Fruit fly (Drosophila melanogaster) whole organism, adult: Measurements from ENCODE around the gene Rbcn-3A.

Experiments used
- CG11617 ChIP-seq: fragments of 200-800 bp; sonication (Bioruptor generic); optimal IDR thresholded peaks from 2 replicates; lab custom pipeline; 2017; ENCODE audit warnings: mild to moderate bottlenecking, missing biosample characterization, missing genetic modification reagents, missing genetic modification characterization
- CG12768 ChIP-seq: fragments of 200-800 bp; sonication (Bioruptor generic); optimal IDR thresholded peaks from 2 replicates; lab custom pipeline; 2017; ENCODE audit warnings: missing biosample characterization, missing genetic modification characterization, mild to moderate bottlenecking, moderate library complexity, missing genetic modification reagents
- CG14711 ChIP-seq: fragments of 200-800 bp; sonication (Bioruptor generic); optimal IDR thresholded peaks from 2 replicates; lab custom pipeline; 2018; ENCODE audit warnings: missing biosample characterization, mild to moderate bottlenecking, missing genetic modification characterization, moderate library complexity
- CG1620 ChIP-seq: fragments of 200-800 bp; sonication (Bioruptor generic); optimal IDR thresholded peaks from 2 replicates; lab custom pipeline; 2016; ENCODE audit warnings: missing biosample characterization, missing genetic modification characterization
- CG33017 ChIP-seq: fragments of 200-800 bp; sonication (Bioruptor generic); optimal IDR thresholded peaks from 2 replicates; lab custom pipeline; 2018; ENCODE audit warnings: missing biosample characterization, mild to moderate bottlenecking, missing genetic modification characterization, moderate library complexity
- CG5204 ChIP-seq: fragments of 200-800 bp; sonication (Bioruptor generic); optimal IDR thresholded peaks from 2 replicates; lab custom pipeline; 2016; ENCODE audit warnings: missing biosample characterization, missing genetic modification characterization
- CG7045 ChIP-seq: fragments of 200-800 bp; sonication (Bioruptor generic); optimal IDR thresholded peaks from 2 replicates; lab custom pipeline; 2017; ENCODE audit warnings: missing biosample characterization, mild to moderate bottlenecking, missing genetic modification characterization
- CG7101 ChIP-seq: fragments of 200-800 bp; sonication (Bioruptor generic); optimal IDR thresholded peaks from 2 replicates; lab custom pipeline; 2018; ENCODE audit warnings: missing biosample characterization, mild to moderate bottlenecking, missing genetic modification characterization, moderate library complexity
- Clk ChIP-seq: fragments of 200-800 bp; sonication (Bioruptor generic); optimal IDR thresholded peaks from 2 replicates; lab custom pipeline; 2017; ENCODE audit warnings: missing biosample characterization, missing genetic modification characterization
- Crg-1 ChIP-seq: fragments of 200-800 bp; sonication (Bioruptor generic); optimal IDR thresholded peaks from 2 replicates; lab custom pipeline; 2016; ENCODE audit warnings: missing biosample characterization, missing genetic modification characterization
- Hr96 ChIP-seq: fragments of 200-800 bp; sonication (Bioruptor generic); optimal IDR thresholded peaks from 2 replicates; lab custom pipeline; 2016; ENCODE audit warnings: missing biosample characterization, missing genetic modification characterization
- Mnt ChIP-seq: fragments of 200-800 bp; sonication (Bioruptor generic); optimal IDR thresholded peaks from 2 replicates; lab custom pipeline; 2016; ENCODE audit warnings: missing biosample characterization, mild to moderate bottlenecking, missing genetic modification characterization
- bab1 ChIP-seq: fragments of 200-800 bp; sonication (Bioruptor generic); optimal IDR thresholded peaks from 3 replicates; lab custom pipeline; 2019; ENCODE audit warnings: missing biosample characterization, mild to moderate bottlenecking, missing genetic modification characterization, moderate library complexity
- cic ChIP-seq: fragments of 200-800 bp; sonication (Bioruptor generic); optimal IDR thresholded peaks from 2 replicates; lab custom pipeline; 2017; ENCODE audit warnings: missing biosample characterization, mild to moderate bottlenecking, missing genetic modification characterization, moderate library complexity
- cnc ChIP-seq, 2 experiments: fragments of >200 bp; optimal IDR thresholded peaks; 2 replicates each; lab custom pipeline; 2017
- kay ChIP-seq: fragments of 200-800 bp; sonication (Bioruptor generic); peaks from one replicate; lab custom pipeline; 2016; ENCODE audit warnings: missing biosample characterization, missing genetic modification characterization, borderline replicate concordance
- ovo ChIP-seq: fragments of 200-800 bp; sonication (Bioruptor generic); optimal IDR thresholded peaks from 2 replicates; lab custom pipeline; 2016; ENCODE audit warnings: missing biosample characterization, missing genetic modification characterization
- pad ChIP-seq: fragments of 200-800 bp; sonication (Bioruptor generic); optimal IDR thresholded peaks from 3 replicates; lab custom pipeline; 2017; ENCODE audit warnings: missing biosample characterization, missing genetic modification characterization, mild to moderate bottlenecking, moderate library complexity, missing genetic modification reagents
- tj ChIP-seq: fragments of 200-800 bp; sonication (Bioruptor generic); optimal IDR thresholded peaks from 3 replicates; lab custom pipeline; 2017; ENCODE audit warnings: missing biosample characterization, mild to moderate bottlenecking, missing genetic modification characterization, moderate library complexity
- toe ChIP-seq: fragments of 200-800 bp; sonication (Bioruptor generic); optimal IDR thresholded peaks from 2 replicates; lab custom pipeline; 2016; ENCODE audit warnings: missing biosample characterization, missing genetic modification characterization

Gene Rbcn-3A

DNA sequence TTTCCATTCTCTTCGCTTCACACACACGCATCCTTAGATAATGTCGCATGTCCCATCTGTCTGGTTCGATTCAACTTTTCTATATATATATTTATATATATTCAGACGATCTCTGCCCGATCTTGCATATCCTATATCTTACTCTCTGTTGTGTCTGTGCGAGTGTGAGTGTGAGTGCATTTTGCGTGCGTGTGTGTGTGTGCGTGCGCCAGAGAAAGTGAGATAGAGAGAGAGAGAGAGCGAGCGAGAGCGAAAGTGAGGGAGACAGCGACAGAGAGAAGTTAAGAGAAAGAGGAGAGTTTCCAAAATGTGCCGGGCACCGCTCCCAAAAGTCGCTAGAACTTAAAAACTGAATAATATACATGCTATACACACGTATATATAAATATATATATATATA, 23.5 kb downstream of the Rbcn-3A start:
- TF ChIP-seq CG5204 (GFP tag; lab: Kevin White, UChicago) (no peak), Clk (GFP tag; lab: Kevin White, UChicago) (no peak), Hr96 (GFP tag; lab: Kevin White, UChicago) (no peak), Crg-1 (GFP tag; lab: Kevin White, UChicago) (no peak), CG33017 (tag; lab: Kevin White, UChicago) (no peak), toe (GFP tag; lab: Kevin White, UChicago) (no peak), CG12768 (no peak), cnc (optimal IDR thresholded peaks at IDR 0.05; lab: Kevin White, UChicago) (no peak), kay (GFP tag; lab: Kevin White, UChicago) (no peak), CG7045 (no peak), cic (GFP tag; lab: Kevin White, UChicago) (no peak), CG7101 (no peak), CG14711 (tag; lab: Kevin White, UChicago) (no peak), CG1620 (GFP tag; lab: Kevin White, UChicago) (no peak), bab1 (GFP tag; lab: Kevin White, UChicago) (no peak)

DNA sequence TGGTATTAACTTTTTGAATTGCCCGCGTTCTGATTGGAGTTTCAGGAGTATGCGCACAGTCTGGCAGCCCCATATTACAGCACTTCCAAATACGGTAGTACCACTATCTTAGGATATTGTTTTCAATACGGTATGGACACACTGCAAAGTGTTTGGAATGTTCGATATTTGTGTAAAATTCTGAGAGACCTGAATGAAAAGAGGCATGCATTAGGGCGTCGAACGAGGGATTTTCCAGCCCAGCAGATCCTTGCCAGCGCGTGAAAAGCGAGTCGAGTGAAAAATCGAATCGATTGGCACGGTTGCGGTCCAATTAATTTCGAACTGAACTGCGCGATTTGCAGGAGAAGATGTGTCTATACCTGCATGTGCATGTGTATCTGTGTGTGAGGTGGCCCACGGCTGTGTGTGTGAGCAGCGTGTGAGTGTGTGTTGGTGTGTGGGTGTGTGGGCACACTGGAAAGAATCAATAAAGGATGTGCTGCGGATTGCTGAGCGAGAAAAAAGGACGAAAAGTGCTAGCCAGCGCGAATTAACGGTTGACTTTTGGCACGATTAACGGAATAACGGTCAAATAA, 29.7 kb downstream of the Rbcn-3A start, which contains the start of gene dtn:
dtn (plus strand) TSS at position 176 of the 578 bp plus-strand sequence.
- TF ChIP-seq CG11617 (GFP tag; lab: Kevin White, UChicago) (no peak), CG14711 (tag; lab: Kevin White, UChicago) (no peak), CG1620 (GFP tag; lab: Kevin White, UChicago) (no peak), bab1 (GFP tag; lab: Kevin White, UChicago) (no peak), tj (no peak), Clk (GFP tag; lab: Kevin White, UChicago) (no peak), cic (GFP tag; lab: Kevin White, UChicago) (no peak), CG7045 (no peak), kay (GFP tag; lab: Kevin White, UChicago) (no peak), pad (GFP tag; lab: Kevin White, UChicago) (peak; percentile 30), CG12768 (no peak), toe (GFP tag; lab: Kevin White, UChicago) (no peak), Hr96 (GFP tag; lab: Kevin White, UChicago) (no peak), cnc (optimal IDR thresholded peaks at IDR 0.05; lab: Kevin White, UChicago) (no peak), Mnt (GFP tag; lab: Kevin White, UChicago) (peak; percentile 18), Crg-1 (GFP tag; lab: Kevin White, UChicago) (no peak), ovo (GFP tag; lab: Kevin White, UChicago) (no peak)

DNA sequence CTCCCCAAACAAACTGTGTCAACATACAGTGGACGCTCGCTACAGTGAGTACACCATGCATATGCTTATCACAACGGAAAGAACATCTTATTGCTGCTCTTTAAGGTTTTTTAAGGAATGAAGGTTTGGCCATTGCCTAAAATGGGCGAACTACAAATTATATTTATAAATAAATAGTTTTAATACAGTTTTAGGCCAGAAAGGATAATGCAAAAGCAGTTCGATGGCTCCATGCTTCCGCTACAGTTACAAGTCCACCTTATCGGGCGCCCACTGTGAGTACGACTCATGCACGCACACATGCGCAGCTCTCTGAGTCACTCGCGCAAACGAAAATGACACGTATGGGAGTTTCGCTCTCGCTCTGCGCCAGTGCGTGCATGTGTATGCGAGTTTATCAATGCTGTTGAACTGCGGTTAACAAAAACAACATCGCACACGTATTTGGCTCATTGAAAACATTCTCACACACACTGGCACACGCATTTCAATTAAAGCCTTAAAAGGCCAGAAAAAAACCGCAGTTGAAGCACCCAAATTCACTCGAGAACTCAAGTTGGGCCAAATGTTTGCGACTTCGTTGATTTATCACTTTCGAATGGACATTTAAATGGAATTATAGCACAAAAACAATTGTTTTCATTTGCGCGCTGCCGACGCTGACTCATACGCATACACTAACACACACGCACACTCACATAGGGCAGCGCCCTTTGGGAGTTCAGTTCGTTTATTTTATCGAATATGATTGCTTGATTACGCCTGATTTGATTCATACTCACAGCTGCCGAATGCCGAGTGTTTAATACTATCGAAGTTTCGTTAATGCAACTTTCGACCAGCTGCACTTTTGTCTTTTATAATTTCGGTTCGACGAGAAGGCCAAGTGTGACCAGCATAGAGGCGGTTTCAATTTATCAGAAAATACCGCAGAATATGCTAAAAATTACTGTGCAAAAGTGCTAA, 30.8 kb downstream of the Rbcn-3A start, which contains the start of gene sqh:
sqh (minus strand) TSS at position 916 of the 966 bp plus-strand sequence.
- TF ChIP-seq CG14711 (tag; lab: Kevin White, UChicago), result peak; percentile 83
- TF ChIP-seq pad (GFP tag; lab: Kevin White, UChicago), result peak; percentile 85
- TF ChIP-seq toe (GFP tag; lab: Kevin White, UChicago), result no peak
- peak; percentile 82 for TF ChIP-seq CG7045
- peak; percentile 80 for TF ChIP-seq CG1620 (GFP tag; lab: Kevin White, UChicago)
- peak; percentile 75 for TF ChIP-seq cic (GFP tag; lab: Kevin White, UChicago)
- peak; percentile 97 for TF ChIP-seq CG11617 (GFP tag; lab: Kevin White, UChicago)
- TF ChIP-seq cnc (optimal IDR thresholded peaks at IDR 0.05; lab: Kevin White, UChicago), result no peak
- TF ChIP-seq ovo (GFP tag; lab: Kevin White, UChicago), result peak; percentile 89
- peak; percentile 84 for TF ChIP-seq CG12768
- TF ChIP-seq Clk (GFP tag; lab: Kevin White, UChicago), result peak; percentile 74
- peak; percentile 95 for TF ChIP-seq bab1 (GFP tag; lab: Kevin White, UChicago)
- TF ChIP-seq CG7101, result peak; percentile 96
- no peak for TF ChIP-seq CG5204 (GFP tag; lab: Kevin White, UChicago)
- TF ChIP-seq Mnt (GFP tag; lab: Kevin White, UChicago), result peak; percentile 91
- peak; percentile 98 for TF ChIP-seq tj
- TF ChIP-seq Hr96 (GFP tag; lab: Kevin White, UChicago), result no peak
- TF ChIP-seq CG33017 (tag; lab: Kevin White, UChicago), result peak; percentile 86
- TF ChIP-seq kay (GFP tag; lab: Kevin White, UChicago), result peak; percentile 99
- TF ChIP-seq Crg-1 (GFP tag; lab: Kevin White, UChicago), result peak; percentile 76

DNA sequence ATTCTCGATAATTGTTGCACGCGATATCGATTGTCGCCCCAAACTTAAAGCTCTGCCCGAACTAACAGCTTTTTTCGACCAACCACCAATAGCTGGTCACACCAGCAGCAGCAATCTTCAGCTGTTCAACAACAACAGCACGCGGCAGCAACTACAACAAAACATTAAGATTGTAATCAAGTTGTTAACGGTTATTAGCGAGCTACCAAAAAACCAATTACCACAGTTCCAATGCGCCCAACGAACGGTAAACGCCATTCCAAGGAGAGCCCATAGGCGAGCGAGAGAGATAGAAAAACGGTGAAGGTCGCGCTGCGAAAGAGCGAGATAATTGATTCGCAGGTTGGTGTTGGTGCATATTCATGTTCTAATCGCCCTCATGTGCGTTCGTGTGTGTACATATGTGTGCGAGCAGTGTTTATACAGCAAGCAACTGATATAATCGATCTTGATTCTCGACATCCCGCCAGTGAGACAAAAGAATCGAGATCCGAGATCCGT, 35.4 kb downstream of the Rbcn-3A start, which contains the start of gene Efr:
Efr (plus strand) TSS at position 113 of the 501 bp plus-strand sequence.
- TF ChIP-seq ovo (GFP tag; lab: Kevin White, UChicago) (peak; percentile 85), CG12768 (no peak), Hr96 (GFP tag; lab: Kevin White, UChicago) (no peak), CG11617 (GFP tag; lab: Kevin White, UChicago) (no peak), toe (GFP tag; lab: Kevin White, UChicago) (no peak), bab1 (GFP tag; lab: Kevin White, UChicago) (peak; percentile 70), CG7101 (no peak), CG33017 (tag; lab: Kevin White, UChicago) (no peak), CG7045 (no peak), CG14711 (tag; lab: Kevin White, UChicago) (peak; percentile 10), Mnt (GFP tag; lab: Kevin White, UChicago) (peak; percentile 76), tj (no peak), cic (GFP tag; lab: Kevin White, UChicago) (peak; percentile 64), cnc (optimal IDR thresholded peaks at IDR 0.05; lab: Kevin White, UChicago) (no peak), Clk (GFP tag; lab: Kevin White, UChicago) (no peak), CG1620 (GFP tag; lab: Kevin White, UChicago) (no peak), pad (GFP tag; lab: Kevin White, UChicago) (peak; percentile 73)
